Worm (Caenorhabditis elegans) whole organism, midembryonic: ENCODE measurements around the gene Y57G7A.2.

Experiments
- T22C8.4 ChIP-seq: fragments of 200-800 bp; sonication (Bioruptor generic); IDR thresholded peaks from 2 replicates; pipeline ENCODE4 v1.3.6; 2022; ENCODE audit warnings: missing genetic modification characterization, missing compliant biosample characterization
- flt-1 ChIP-seq: fragments of 200-800 bp; sonication (Bioruptor generic); IDR thresholded peaks from 2 replicates; pipeline ENCODE4 v1.3.6; 2022; ENCODE audit warnings: missing genetic modification characterization, missing compliant biosample characterization
- med-1 ChIP-seq: sonication (generic microtip); optimal IDR thresholded peaks from 2 replicates; lab custom pipeline; 2017; ENCODE audit warnings: missing genetic modification characterization, mild to moderate bottlenecking, missing compliant biosample characterization, antibody characterized with exemption, missing genetic modification reagents; ENCODE audit not compliant: insufficient read depth
- ref-1 ChIP-seq: fragments of 200-800 bp; sonication (Bioruptor generic); conservative IDR thresholded peaks from 2 replicates; pipeline ENCODE4 v1.3.6; 2022; ENCODE audit warnings: missing genetic modification reagents, missing genetic modification characterization, missing compliant biosample characterization
- tab-1 ChIP-seq: fragments of 200-800 bp; sonication (Bioruptor generic); IDR thresholded peaks from 2 replicates; pipeline ENCODE4 v1.3.6; 2022; ENCODE audit warnings: missing genetic modification characterization, missing compliant biosample characterization
- ztf-23 ChIP-seq: fragments of 200-800 bp; sonication (Bioruptor generic); IDR thresholded peaks from 2 replicates; pipeline ENCODE4 v1.3.6; 2022; ENCODE audit warnings: missing genetic modification reagents, missing genetic modification characterization, missing compliant biosample characterization
- ztf-29 ChIP-seq: fragments of 200-800 bp; sonication (Bioruptor generic); IDR thresholded peaks from 2 replicates; pipeline ENCODE4 v1.3.6; 2022; ENCODE audit warnings: missing genetic modification reagents, missing genetic modification characterization, missing compliant biosample characterization

DNA sequence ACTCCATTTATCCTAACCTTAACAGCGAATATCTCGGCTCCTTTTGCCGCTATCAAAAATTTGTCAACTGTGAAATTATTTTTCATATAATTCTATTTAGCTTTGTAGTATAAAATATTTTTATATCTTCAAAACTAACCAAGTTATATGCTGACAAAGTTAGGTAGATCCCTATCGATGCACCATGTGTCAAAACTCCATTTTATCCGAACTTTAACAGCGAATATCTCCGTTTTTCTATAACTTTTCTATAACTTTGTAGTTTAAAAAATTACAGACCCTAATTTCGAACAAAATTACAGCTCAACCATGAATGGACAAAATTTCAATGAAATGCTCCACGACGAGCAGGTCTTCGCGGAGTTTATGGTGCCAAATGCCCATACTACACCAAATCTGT is at the start of gene Y57G7A.2:
- TF ChIP-seq med-1 (no peak), tab-1 (no peak), ref-1 (GFP tag; lab: Robert Waterston, UW) (no peak), ztf-23 (GFP tag; lab: Robert Waterston, UW) (no peak), flt-1 (no peak), ztf-29 (GFP tag; lab: Robert Waterston, UW) (no peak), T22C8.4 (GFP tag; lab: Robert Waterston, UW) (no peak)
